Worm (Caenorhabditis elegans) whole organism, L2 larva: ENCODE measurements around the gene B0034.1.

Experiments used
- ama-1 ChIP-seq: fragments of 150-350 bp; optimal IDR thresholded peaks from 2 replicates; lab custom pipeline; 2018; ENCODE audit warnings: inconsistent platforms
- lin-13 ChIP-seq: fragments of 150-350 bp; optimal IDR thresholded peaks from 2 replicates; lab custom pipeline; 2014; ENCODE audit warnings: missing biosample characterization, missing genetic modification reagents, missing genetic modification characterization
- mab-5 ChIP-seq: fragments of 150-350 bp; optimal IDR thresholded peaks from 2 replicates; lab custom pipeline; 2014; ENCODE audit warnings: missing biosample characterization, missing genetic modification characterization
- mdl-1 ChIP-seq, 2 experiments: fragments of 150-350 bp in 1 of 2; sonication (generic microtip) in 1 of 2; optimal IDR thresholded peaks; 2 replicates each; lab custom pipeline; 2017; ENCODE audit warnings: missing biosample characterization in 2 of 2, missing genetic modification characterization in 2 of 2
- nhr-12 ChIP-seq: fragments of 150-350 bp; optimal IDR thresholded peaks from 2 replicates; lab custom pipeline; 2014; ENCODE audit warnings: missing biosample characterization, missing genetic modification characterization
- unc-55 ChIP-seq: fragments of 150-350 bp; sonication (generic microtip); optimal IDR thresholded peaks from 3 replicates; lab custom pipeline; 2014; ENCODE audit warnings: missing biosample characterization, missing genetic modification reagents, missing genetic modification characterization

ce11 chrII:5951745-5952144 is 16.4 kb upstream of the B0034.1 start:
- TF ChIP-seq ama-1: no peak
- TF ChIP-seq lin-13 (GFP tag; lab: Kevin White, UChicago): no peak
- TF ChIP-seq nhr-12 (tag; lab: Kevin White, UChicago): no peak
- no peak for TF ChIP-seq mab-5 (tag; lab: Kevin White, UChicago)
- TF ChIP-seq unc-55 (GFP tag; lab: Kevin White, UChicago): no peak
- no peak for TF ChIP-seq mdl-1 (tag; optimal IDR thresholded peaks at IDR 0.05; lab: Kevin White, UChicago)
